Fruit fly (Drosophila melanogaster) whole organism, wandering third instar larva: ENCODE results near the gene CG14135.

ENCODE experiments used
- Abd-B ChIP-seq: fragments of >200 bp; optimal IDR thresholded peaks from 2 replicates; lab custom pipeline; 2017; ENCODE audit warnings: missing biosample characterization, missing genetic modification characterization
- CG32264 ChIP-seq: fragments of 200-800 bp; sonication (Bioruptor generic); optimal IDR thresholded peaks from 2 replicates; lab custom pipeline; 2016; ENCODE audit warnings: missing biosample characterization, missing genetic modification characterization
- CG9705 ChIP-seq: fragments of 200-800 bp; sonication (Bioruptor generic); optimal IDR thresholded peaks from 2 replicates; lab custom pipeline; 2018; ENCODE audit warnings: missing biosample characterization, mild to moderate bottlenecking, missing genetic modification characterization
- CrebA ChIP-seq: fragments of 200-800 bp; sonication (Bioruptor generic); optimal IDR thresholded peaks from 2 replicates; lab custom pipeline; 2016; ENCODE audit warnings: missing biosample characterization, mild to moderate bottlenecking, missing genetic modification characterization, borderline replicate concordance
- Dfd ChIP-seq: fragments of >200 bp; optimal IDR thresholded peaks from 2 replicates; lab custom pipeline; 2017; ENCODE audit warnings: missing biosample characterization, missing genetic modification characterization
- Dif ChIP-seq: fragments of 200-275, 200-300 bp; sonication (Bioruptor generic); optimal IDR thresholded peaks from 2 replicates; lab custom pipeline; 2018; ENCODE audit warnings: missing biosample characterization, missing genetic modification characterization; ENCODE audit not compliant: partially characterized antibody
- GATAd ChIP-seq: sonication (Bioruptor generic); optimal IDR thresholded peaks from 2 replicates; lab custom pipeline; 2016; ENCODE audit warnings: missing biosample characterization, missing genetic modification characterization
- Hnf4 ChIP-seq: fragments of 200-800 bp; sonication (Bioruptor generic); optimal IDR thresholded peaks from 2 replicates; lab custom pipeline; 2016; ENCODE audit warnings: missing biosample characterization, mild to moderate bottlenecking, missing genetic modification characterization
- Hr78 ChIP-seq: fragments of >200 bp; optimal IDR thresholded peaks from 2 replicates; lab custom pipeline; 2017; ENCODE audit warnings: missing biosample characterization, missing genetic modification characterization
- Hr83 ChIP-seq: fragments of 200-300 bp; sonication (Bioruptor generic); optimal IDR thresholded peaks from 2 replicates; lab custom pipeline; 2016; ENCODE audit warnings: missing biosample characterization, mild to moderate bottlenecking, missing genetic modification characterization, moderate library complexity; ENCODE audit not compliant: poor library complexity, severe bottlenecking
- Jra ChIP-seq: sonication (Bioruptor generic); optimal IDR thresholded peaks from 2 replicates; lab custom pipeline; 2016; ENCODE audit warnings: missing biosample characterization, missing genetic modification characterization
- Mio ChIP-seq: sonication (Bioruptor generic); optimal IDR thresholded peaks from 2 replicates; lab custom pipeline; 2016; ENCODE audit warnings: missing biosample characterization, missing genetic modification characterization
- Myc ChIP-seq: fragments of >200 bp; optimal IDR thresholded peaks from 2 replicates; lab custom pipeline; 2017
- N ChIP-seq: fragments of >200 bp; optimal IDR thresholded peaks from 2 replicates; lab custom pipeline; 2018; ENCODE audit warnings: missing biosample characterization, missing external identifiers, missing genetic modification characterization
- OdsH ChIP-seq: fragments of 200-800 bp; sonication (Bioruptor generic); optimal IDR thresholded peaks from 2 replicates; lab custom pipeline; 2016; ENCODE audit warnings: missing biosample characterization, mild to moderate bottlenecking, missing genetic modification characterization
- Rel ChIP-seq, 2 experiments: fragments of 200-800 bp; sonication (Bioruptor generic) in 1 of 2; optimal IDR thresholded peaks; 2 replicates in 1 of 2; 3 replicates in 1 of 2; lab custom pipeline; 2016 to 2019; ENCODE audit warnings: mild to moderate bottlenecking in 2 of 2, missing biosample characterization in 2 of 2, missing genetic modification characterization in 2 of 2, moderate library complexity in 1 of 2
- Sp1 ChIP-seq: fragments of 200-800 bp; sonication (Bioruptor generic); optimal IDR thresholded peaks from 3 replicates; lab custom pipeline; 2019; ENCODE audit warnings: missing biosample characterization, mild to moderate bottlenecking, missing genetic modification characterization, moderate library complexity
- Vsx2 ChIP-seq: fragments of 200-300, 225-300 bp; sonication (Bioruptor generic); optimal IDR thresholded peaks from 2 replicates; lab custom pipeline; 2018; ENCODE audit warnings: missing biosample characterization, missing genetic modification characterization; ENCODE audit not compliant: partially characterized antibody
- br ChIP-seq: fragments of 200-800 bp; sonication (Bioruptor generic); optimal IDR thresholded peaks from 2 replicates; lab custom pipeline; 2016; ENCODE audit warnings: missing biosample characterization, missing genetic modification characterization
- brk ChIP-seq: fragments of 200-800 bp; sonication (Bioruptor generic); optimal IDR thresholded peaks from 2 replicates; lab custom pipeline; 2016; ENCODE audit warnings: missing biosample characterization, mild to moderate bottlenecking, missing genetic modification characterization
- dl ChIP-seq, 2 experiments: fragments of 175-275, 200-275 bp in 1 of 2; fragments of 200-275 bp in 1 of 2; sonication (Bioruptor generic); optimal IDR thresholded peaks; lab custom pipeline; 2018; ENCODE audit warnings: mild to moderate bottlenecking in 2 of 2, missing biosample characterization in 2 of 2, missing genetic modification characterization in 2 of 2, moderate library complexity in 2 of 2; ENCODE audit not compliant: partially characterized antibody in 2 of 2, insufficient read depth in 1 of 2
- dmrt93B ChIP-seq: fragments of 200-800 bp; sonication (Bioruptor generic); optimal IDR thresholded peaks from 2 replicates; lab custom pipeline; 2018; ENCODE audit warnings: missing biosample characterization, mild to moderate bottlenecking, missing genetic modification characterization
- dsf ChIP-seq: sonication (Bioruptor generic); optimal IDR thresholded peaks from 2 replicates; lab custom pipeline; 2016; ENCODE audit warnings: missing biosample characterization, missing genetic modification characterization, borderline replicate concordance
- ey ChIP-seq: fragments of 200-800 bp; sonication (Bioruptor generic); optimal IDR thresholded peaks from 2 replicates; lab custom pipeline; 2016; ENCODE audit warnings: missing biosample characterization, missing genetic modification characterization
- foxo ChIP-seq, 2 experiments: fragments of 200-800 bp; sonication (Bioruptor generic); optimal IDR thresholded peaks; 2 replicates in 1 of 2; 3 replicates in 1 of 2; lab custom pipeline; 2016 to 2017; ENCODE audit warnings: missing biosample characterization in 2 of 2, missing genetic modification characterization in 2 of 2
- fru ChIP-seq: fragments of 200-800 bp; sonication (Bioruptor generic); optimal IDR thresholded peaks from 3 replicates; lab custom pipeline; 2016; ENCODE audit warnings: missing biosample characterization, mild to moderate bottlenecking, missing genetic modification characterization
- h ChIP-seq: fragments of 200-800 bp; sonication (Bioruptor generic); optimal IDR thresholded peaks from 3 replicates; lab custom pipeline; 2016; ENCODE audit warnings: missing biosample characterization, mild to moderate bottlenecking, missing genetic modification characterization
- lola ChIP-seq: fragments of >200 bp; optimal IDR thresholded peaks from 2 replicates; lab custom pipeline; 2017; ENCODE audit warnings: missing biosample characterization, missing genetic modification characterization
- pan ChIP-seq: fragments of >200 bp; optimal IDR thresholded peaks from 2 replicates; lab custom pipeline; 2017
- rgr ChIP-seq: fragments of 200-800 bp; sonication (Bioruptor generic); optimal IDR thresholded peaks from 3 replicates; lab custom pipeline; 2016; ENCODE audit warnings: missing biosample characterization, mild to moderate bottlenecking, missing genetic modification characterization
- sage ChIP-seq: fragments of 200-800 bp; sonication (Bioruptor generic); optimal IDR thresholded peaks from 2 replicates; lab custom pipeline; 2016; ENCODE audit warnings: missing biosample characterization, mild to moderate bottlenecking, missing genetic modification characterization
- sv ChIP-seq: fragments of 200-800 bp; sonication (Bioruptor generic); optimal IDR thresholded peaks from 3 replicates; lab custom pipeline; 2016; ENCODE audit warnings: missing biosample characterization, missing genetic modification characterization
- tai ChIP-seq: sonication (Bioruptor generic); optimal IDR thresholded peaks from 2 replicates; lab custom pipeline; 2016; ENCODE audit warnings: missing biosample characterization, missing genetic modification characterization
- usp ChIP-seq: fragments of >200 bp; optimal IDR thresholded peaks from 2 replicates; lab custom pipeline; 2017; ENCODE audit warnings: missing biosample characterization, missing genetic modification characterization
- woc ChIP-seq: sonication (Bioruptor generic); optimal IDR thresholded peaks from 2 replicates; lab custom pipeline; 2016; ENCODE audit warnings: missing biosample characterization, mild to moderate bottlenecking, missing genetic modification characterization

CG14135 gene

DNA sequence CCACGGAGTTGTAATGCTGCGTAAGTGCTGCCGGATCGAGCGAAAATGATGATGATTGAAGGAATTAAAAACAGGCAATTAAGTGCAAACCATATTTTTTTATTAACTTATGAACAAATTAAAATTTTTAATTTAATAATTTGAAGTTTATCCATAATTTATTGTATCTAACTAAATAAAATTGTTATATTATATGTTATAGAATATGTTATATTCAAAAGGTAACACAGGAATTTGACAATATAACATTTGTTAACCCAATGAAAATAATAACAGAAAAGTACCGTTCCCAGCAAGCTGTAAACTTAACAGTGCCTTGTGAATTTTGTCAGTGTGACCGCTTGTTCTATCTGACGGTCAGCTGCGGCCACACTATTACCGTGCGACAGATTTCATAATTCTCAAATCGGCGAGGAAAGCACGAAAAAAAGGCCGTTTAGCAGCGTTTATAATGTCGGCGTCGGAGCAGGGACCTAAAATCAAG lies 17.3 kb downstream of the CG14135 start, which contains the start of the genes Ccdc56 and mtTFB1:
Gene Ccdc56, plus strand, starts transcription at position 347 of the 484 bp plus-strand sequence.
Gene mtTFB1, plus strand, starts transcription at position 347 of the 484 bp plus-strand sequence.
- TF ChIP-seq Abd-B (GFP tag; lab: Kevin White, UChicago) (no peak), Hr83 (GFP tag; lab: Kevin White, UChicago) (no peak), Dif (no peak), Vsx2 (no peak), tai (GFP tag; lab: Kevin White, UChicago) (no peak), Myc (lab: Kevin White, UChicago) (no peak), h (GFP tag; lab: Kevin White, UChicago) (peak; percentile 55), foxo (GFP tag; optimal IDR thresholded peaks at IDR 0.05; lab: Kevin White, UChicago) (peak in 1 of 2 experiments; percentile 7), dsf (GFP tag; lab: Kevin White, UChicago) (no peak), woc (GFP tag; lab: Kevin White, UChicago) (no peak), br (GFP tag; lab: Kevin White, UChicago) (no peak), Hnf4 (GFP tag; lab: Kevin White, UChicago) (peak; percentile 3), N (GFP tag; lab: Kevin White, UChicago) (no peak), Dfd (GFP tag; lab: Kevin White, UChicago) (no peak)

DNA sequence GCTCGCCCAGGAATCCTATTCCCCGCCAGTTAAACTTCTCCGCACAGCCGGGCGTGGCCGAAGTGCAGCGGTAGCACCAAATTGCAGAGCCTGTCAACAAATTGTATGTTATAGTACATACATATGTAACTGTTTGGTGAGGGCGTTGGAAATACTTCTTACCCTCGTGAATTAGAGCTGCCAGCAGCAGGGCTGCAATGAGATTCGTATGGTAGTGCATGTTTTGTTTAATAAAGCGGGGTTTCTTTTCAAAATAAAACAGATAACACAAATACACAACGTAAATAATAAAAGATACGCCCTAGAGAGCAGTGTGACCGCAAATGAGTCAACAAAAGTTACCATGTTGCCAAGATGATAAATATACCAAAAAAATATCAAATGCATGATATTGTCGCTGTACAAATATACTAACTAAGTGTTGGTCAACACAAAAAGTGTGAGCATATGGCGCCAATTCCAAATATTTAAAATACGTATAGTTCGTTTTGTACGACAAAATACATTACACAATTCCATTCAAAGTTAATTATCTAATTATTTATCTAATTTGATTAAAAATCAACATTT lies 19.8 kb downstream of the CG14135 start, which contains the start of gene crim:
Gene crim, minus strand, starts transcription at position 328 of the 570 bp plus-strand sequence.
- no peak for TF ChIP-seq usp
- TF ChIP-seq fru: peak; percentile 21
- TF ChIP-seq lola (GFP tag; lab: Kevin White, UChicago): no peak
- peak; percentile 74 for TF ChIP-seq brk (GFP tag; lab: Kevin White, UChicago)
- TF ChIP-seq CG9705: no peak
- TF ChIP-seq Abd-B (GFP tag; lab: Kevin White, UChicago): no peak
- peak; percentile 30 for TF ChIP-seq CG32264 (GFP tag; lab: Kevin White, UChicago)
- no peak for TF ChIP-seq Hr83 (GFP tag; lab: Kevin White, UChicago)
- TF ChIP-seq CrebA (GFP tag; lab: Kevin White, UChicago): no peak
- no peak for TF ChIP-seq pan (lab: Kevin White, UChicago)
- TF ChIP-seq ey: no peak
- TF ChIP-seq sv (GFP tag; lab: Kevin White, UChicago): no peak
- peak; percentile 31 for TF ChIP-seq Jra (GFP tag; lab: Kevin White, UChicago)
- TF ChIP-seq dl (GFP tag; optimal IDR thresholded peaks at IDR 0.05; lab: Kevin White, UChicago; ENCODE audit: insufficient read depth in 1 of 2, partially characterized antibody in 2 of 2): no peak
- TF ChIP-seq foxo (GFP tag; optimal IDR thresholded peaks at IDR 0.05; lab: Kevin White, UChicago): peak in 1 of 2 experiments; percentile 12
- peak; percentile 58 for TF ChIP-seq tai (GFP tag; lab: Kevin White, UChicago)
- peak; percentile 38 for TF ChIP-seq h (GFP tag; lab: Kevin White, UChicago)
- TF ChIP-seq Rel (GFP tag; optimal IDR thresholded peaks at IDR 0.05; lab: Kevin White, UChicago): no peak
- peak; percentile 21 for TF ChIP-seq Rel (tag; optimal IDR thresholded peaks at IDR 0.05; lab: Kevin White, UChicago)
- TF ChIP-seq Myc (lab: Kevin White, UChicago): no peak
- TF ChIP-seq Mio (GFP tag; lab: Kevin White, UChicago): no peak
- no peak for TF ChIP-seq Dfd (GFP tag; lab: Kevin White, UChicago)
- TF ChIP-seq Dif: no peak
- TF ChIP-seq N (GFP tag; lab: Kevin White, UChicago): no peak
- TF ChIP-seq woc (GFP tag; lab: Kevin White, UChicago): no peak
- TF ChIP-seq Hnf4 (GFP tag; lab: Kevin White, UChicago): peak; percentile 71
- TF ChIP-seq OdsH (GFP tag; lab: Kevin White, UChicago): no peak
- TF ChIP-seq, all 38 proteins: peak for 9

DNA sequence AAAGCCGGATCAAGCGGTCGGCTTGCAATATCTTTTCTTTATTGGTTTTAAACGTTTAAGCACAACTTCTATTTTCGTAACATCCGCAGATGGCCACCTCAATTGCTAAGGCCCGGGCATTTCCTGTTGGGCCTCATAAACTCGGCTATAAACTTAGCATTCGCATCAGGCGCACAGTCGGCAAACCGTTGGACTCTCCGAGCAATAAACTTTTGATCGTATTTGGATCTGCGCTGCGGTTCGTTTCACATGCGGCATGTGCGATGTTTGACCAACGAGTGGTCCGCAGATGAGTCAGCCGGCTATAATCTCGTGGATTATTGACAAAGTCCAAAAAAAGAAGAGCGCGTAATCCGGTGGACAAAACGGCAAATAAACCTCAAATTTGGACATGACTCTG lies 20.4 kb downstream of the CG14135 start:
- no peak for TF ChIP-seq Rel (GFP tag; optimal IDR thresholded peaks at IDR 0.05; lab: Kevin White, UChicago)
- no peak for TF ChIP-seq Rel (tag; optimal IDR thresholded peaks at IDR 0.05; lab: Kevin White, UChicago)
- TF ChIP-seq rgr (GFP tag; lab: Kevin White, UChicago): no peak
- TF ChIP-seq ey: no peak
- no peak for TF ChIP-seq sage
- no peak for TF ChIP-seq fru
- TF ChIP-seq dl (GFP tag; optimal IDR thresholded peaks at IDR 0.05; lab: Kevin White, UChicago; ENCODE audit: insufficient read depth in 1 of 2, partially characterized antibody in 2 of 2): no peak
- no peak for TF ChIP-seq Dif
- no peak for TF ChIP-seq br (GFP tag; lab: Kevin White, UChicago)
- TF ChIP-seq Mio (GFP tag; lab: Kevin White, UChicago): no peak
- TF ChIP-seq dmrt93B (GFP tag; lab: Kevin White, UChicago): no peak
- no peak for TF ChIP-seq Sp1
- TF ChIP-seq Hr78 (GFP tag; lab: Kevin White, UChicago): no peak
- TF ChIP-seq h (GFP tag; lab: Kevin White, UChicago): no peak
- TF ChIP-seq pan (lab: Kevin White, UChicago): no peak
- TF ChIP-seq foxo (GFP tag; optimal IDR thresholded peaks at IDR 0.05; lab: Kevin White, UChicago): no peak
- no peak for TF ChIP-seq GATAd (GFP tag; lab: Kevin White, UChicago)
